Worm (Caenorhabditis elegans): ENCODE data around the gene T21D12.11.

The T21D12.11 gene

ce11 chrIV:309526-309925 is 40.3 kb downstream of the T21D12.11 start (continued):
- TF ChIP-seq ceh-90 (tag; optimal IDR thresholded peaks at IDR 0.05) (no peak), alr-1 (tag; optimal IDR thresholded peaks at IDR 0.05; ENCODE audit: borderline replicate concordance) (no peak), pax-3 (tag; optimal IDR thresholded peaks at IDR 0.05) (no peak), unc-30 (tag; optimal IDR thresholded peaks at IDR 0.05) (no peak), xbp-1 (tag; optimal IDR thresholded peaks at IDR 0.05) (no peak), nhr-71 (tag; optimal IDR thresholded peaks at IDR 0.05) (peak; percentile 61), lir-3 (tag; optimal IDR thresholded peaks at IDR 0.05; ENCODE audit: poor library complexity) (no peak), ama-1 (optimal IDR thresholded peaks at IDR 0.05) (no peak), ceh-88 (GFP tag; IDR thresholded peaks at IDR 0.05) (no peak), fkh-8 (tag; optimal IDR thresholded peaks at IDR 0.05) (no peak), snpc-4 (tag; optimal IDR thresholded peaks at IDR 0.05) (no peak), nhr-84 (tag; optimal IDR thresholded peaks at IDR 0.05) (no peak), nhr-12 (tag; optimal IDR thresholded peaks at IDR 0.05) (no peak), hpl-2 (GFP tag; optimal IDR thresholded peaks at IDR 0.05) (no peak), sox-4 (tag; optimal IDR thresholded peaks at IDR 0.05) (no peak), lin-39 (tag; optimal IDR thresholded peaks at IDR 0.05) (no peak), nhr-76 (tag; optimal IDR thresholded peaks at IDR 0.05) (no peak), fkh-4 (tag; optimal IDR thresholded peaks at IDR 0.05; ENCODE audit: borderline replicate concordance) (no peak), unc-98 (GFP tag; IDR thresholded peaks at IDR 0.05) (no peak), lin-15B (tag; optimal IDR thresholded peaks at IDR 0.05) (no peak), C16A3.4 (tag; optimal IDR thresholded peaks at IDR 0.05) (no peak), unc-86 (tag; optimal IDR thresholded peaks at IDR 0.05) (no peak), ets-5 (GFP tag; IDR thresholded peaks at IDR 0.05) (no peak), ceh-63 (GFP tag; optimal IDR thresholded peaks at IDR 0.05) (no peak), pqm-1 (tag; optimal IDR thresholded peaks at IDR 0.05) (no peak), zag-1 (tag; optimal IDR thresholded peaks at IDR 0.05) (no peak), elt-3 (tag; optimal IDR thresholded peaks at IDR 0.05) (peak in 2 of 6 experiments; percentile 84 to 91), vab-15 (tag; optimal IDR thresholded peaks at IDR 0.05) (no peak), nhr-11 (tag; optimal IDR thresholded peaks at IDR 0.05) (no peak), C34B4.2 (tag; optimal IDR thresholded peaks at IDR 0.05) (no peak), irx-1 (tag; optimal IDR thresholded peaks at IDR 0.05) (no peak), sup-37 (GFP tag; optimal IDR thresholded peaks at IDR 0.05) (no peak), lin-35 (GFP tag; optimal IDR thresholded peaks at IDR 0.05) (peak in 1 of 2 experiments; percentile 74), efl-1 (optimal IDR thresholded peaks at IDR 0.05) (no peak), efl-1 (GFP tag; optimal IDR thresholded peaks at IDR 0.05 in 1 of 2) (peak in 1 of 2 experiments; percentile 34), F16B12.6 (tag; optimal IDR thresholded peaks at IDR 0.05) (no peak), lin-13 (GFP tag; optimal IDR thresholded peaks at IDR 0.05) (no peak), nhr-28 (tag; optimal IDR thresholded peaks at IDR 0.05) (no peak), egl-13 (tag; optimal IDR thresholded peaks at IDR 0.05) (no peak), ztf-11 (tag; optimal IDR thresholded peaks at IDR 0.05) (no peak), ceh-82 (tag; optimal IDR thresholded peaks at IDR 0.05) (no peak), nhr-20 (tag; optimal IDR thresholded peaks at IDR 0.05) (peak; percentile 71), C04F5.9 (tag; optimal IDR thresholded peaks at IDR 0.05) (no peak), fos-1 (tag; optimal IDR thresholded peaks at IDR 0.05) (no peak), nhr-237 (tag; optimal IDR thresholded peaks at IDR 0.05) (no peak), elt-2 (tag; optimal IDR thresholded peaks at IDR 0.05) (no peak), pag-3 (tag; optimal IDR thresholded peaks at IDR 0.05; ENCODE audit: borderline replicate concordance, insufficient read depth) (no peak), mdl-1 (tag; optimal IDR thresholded peaks at IDR 0.05) (no peak), Y116A8C.19 (tag; optimal IDR thresholded peaks at IDR 0.05; ENCODE audit: borderline replicate concordance) (no peak), swsn-7 (tag; optimal IDR thresholded peaks at IDR 0.05) (no peak), tbx-2 (tag; optimal IDR thresholded peaks at IDR 0.05) (peak; percentile 76)
